Fruit fly (Drosophila melanogaster) whole organism, embryonic: ENCODE data around the gene CG6791.

Experiments
- Bdp1 ChIP-seq: fragments of 200-800 bp; sonication (Bioruptor generic); optimal IDR thresholded peaks from 3 replicates; lab custom pipeline; 2016; ENCODE audit warnings: missing biosample characterization, missing genetic modification characterization
- Bteb2 ChIP-seq: fragments of 200-800 bp; sonication (Bioruptor generic); optimal IDR thresholded peaks from 2 replicates; lab custom pipeline; 2016; ENCODE audit warnings: missing biosample characterization, missing genetic modification characterization
- CG10321 ChIP-seq: fragments of 200-800 bp; sonication (Bioruptor generic); IDR thresholded peaks from 2 replicates; pipeline ENCODE4 v1.3.6; 2022; ENCODE audit warnings: missing biosample characterization, missing genetic modification characterization
- CG10462 ChIP-seq: fragments of 200-800 bp; sonication (Bioruptor generic); optimal IDR thresholded peaks from 2 replicates; lab custom pipeline; 2016; ENCODE audit warnings: missing biosample characterization, missing genetic modification characterization
- CG11456 ChIP-seq: fragments of 200-800 bp; sonication (Bioruptor generic); IDR thresholded peaks from 3 replicates; pipeline ENCODE4 v1.3.6; 2022; ENCODE audit warnings: missing biosample characterization, missing genetic modification characterization
- CG13424 ChIP-seq: fragments of 200-800 bp; sonication (Bioruptor generic); optimal IDR thresholded peaks from 2 replicates; lab custom pipeline; 2019; ENCODE audit warnings: missing biosample characterization, mild to moderate bottlenecking, missing genetic modification characterization, moderate library complexity
- CG1529 ChIP-seq: fragments of 200-800 bp; sonication (Bioruptor generic); optimal IDR thresholded peaks from 3 replicates; lab custom pipeline; 2018; ENCODE audit warnings: missing biosample characterization, missing genetic modification characterization
- CG15514 ChIP-seq: fragments of 200-800 bp; sonication (Bioruptor generic); optimal IDR thresholded peaks from 3 replicates; lab custom pipeline; 2017; ENCODE audit warnings: missing biosample characterization, missing genetic modification characterization, mild to moderate bottlenecking, moderate library complexity, missing genetic modification reagents
- CG17361 ChIP-seq: fragments of 200-800 bp; sonication (Bioruptor generic); IDR thresholded peaks from 3 replicates; pipeline ENCODE4 v1.3.6; 2022; ENCODE audit warnings: missing biosample characterization, missing genetic modification characterization
- CG17568 ChIP-seq: fragments of 200-800 bp; sonication (Bioruptor generic); optimal IDR thresholded peaks from 2 replicates; lab custom pipeline; 2018; ENCODE audit warnings: missing biosample characterization, mild to moderate bottlenecking, missing genetic modification characterization, moderate library complexity
- CG34422 ChIP-seq: fragments of 200-800 bp; sonication (Bioruptor generic); IDR thresholded peaks from 3 replicates; pipeline ENCODE4 v1.3.6; 2022; ENCODE audit warnings: missing biosample characterization, missing genetic modification characterization
- CG3838 ChIP-seq: fragments of 200-800 bp; sonication (Bioruptor generic); optimal IDR thresholded peaks from 3 replicates; lab custom pipeline; 2016; ENCODE audit warnings: missing biosample characterization, missing genetic modification characterization
- CG7271 ChIP-seq: fragments of 200-800 bp; sonication (Bioruptor generic); optimal IDR thresholded peaks from 2 replicates; lab custom pipeline; 2018; ENCODE audit warnings: missing biosample characterization, mild to moderate bottlenecking, missing genetic modification characterization, moderate library complexity
- CG7786 ChIP-seq: fragments of 200-800 bp; sonication (Bioruptor generic); optimal IDR thresholded peaks from 2 replicates; lab custom pipeline; 2016; ENCODE audit warnings: missing biosample characterization, missing genetic modification characterization
- CG7839 ChIP-seq: fragments of 200-800 bp; sonication (Bioruptor generic); optimal IDR thresholded peaks from 3 replicates; lab custom pipeline; 2018; ENCODE audit warnings: missing biosample characterization, mild to moderate bottlenecking, missing genetic modification characterization, moderate library complexity
- Dfd ChIP-seq, 2 experiments: fragments of >200 bp; optimal IDR thresholded peaks; 2 replicates each; lab custom pipeline; 2017; ENCODE audit warnings: missing biosample characterization in 2 of 2, missing genetic modification characterization in 2 of 2
- E2f1 ChIP-seq: fragments of 200-800 bp; sonication (Bioruptor generic); IDR thresholded peaks from 2 replicates; pipeline ENCODE4 v1.3.6; 2022; ENCODE audit warnings: missing biosample characterization, missing genetic modification characterization
- Hr39 ChIP-seq: fragments of >200 bp; optimal IDR thresholded peaks from 2 replicates; lab custom pipeline; 2017
- Lhr ChIP-seq: fragments of 200-800 bp; sonication (Bioruptor generic); optimal IDR thresholded peaks from 3 replicates; lab custom pipeline; 2017; ENCODE audit warnings: mild to moderate bottlenecking, missing biosample characterization, missing genetic modification reagents, missing genetic modification characterization
- Myb ChIP-seq: fragments of 200-800 bp; sonication (Bioruptor generic); optimal IDR thresholded peaks from 2 replicates; lab custom pipeline; 2016; ENCODE audit warnings: missing biosample characterization, missing genetic modification characterization
- NC2β ChIP-seq: fragments of 200-800 bp; sonication (Bioruptor generic); optimal IDR thresholded peaks from 2 replicates; lab custom pipeline; 2016; ENCODE audit warnings: missing biosample characterization, missing genetic modification characterization
- NfI ChIP-seq: fragments of 200-800 bp; sonication (Bioruptor generic); optimal IDR thresholded peaks from 3 replicates; lab custom pipeline; 2018; ENCODE audit warnings: missing biosample characterization, mild to moderate bottlenecking, missing genetic modification characterization, moderate library complexity
- Oaz ChIP-seq: fragments of 200-800 bp; sonication (Bioruptor generic); IDR thresholded peaks from 2 replicates; pipeline ENCODE4 v1.3.6; 2022; ENCODE audit warnings: missing biosample characterization, missing genetic modification characterization
- Sry-δ ChIP-seq: fragments of 200-800 bp; sonication (Bioruptor generic); optimal IDR thresholded peaks from 2 replicates; lab custom pipeline; 2016; ENCODE audit warnings: missing biosample characterization, missing genetic modification characterization
- Trl ChIP-seq, 3 experiments: fragments of >200 bp in 2 of 3; fragments of 200-800 bp in 1 of 3; sonication (Bioruptor generic) in 1 of 3; optimal IDR thresholded peaks; 2 replicates in 1 of 3; 3 replicates in 2 of 3; lab custom pipeline; 2016 to 2017; ENCODE audit warnings: missing biosample characterization in 1 of 3, missing genetic modification characterization in 1 of 3
- Xbp1 ChIP-seq: fragments of 200-800 bp; sonication (Bioruptor generic); optimal IDR thresholded peaks from 3 replicates; lab custom pipeline; 2016; ENCODE audit warnings: missing biosample characterization, mild to moderate bottlenecking, missing genetic modification characterization
- ara ChIP-seq: fragments of 200-800 bp; sonication (Bioruptor generic); IDR thresholded peaks from 2 replicates; pipeline ENCODE4 v1.3.6; 2022; ENCODE audit warnings: missing biosample characterization, missing genetic modification characterization
- ash1 ChIP-seq: fragments of 200-800 bp; sonication (Bioruptor generic); optimal IDR thresholded peaks from 2 replicates; lab custom pipeline; 2018; ENCODE audit warnings: missing biosample characterization, mild to moderate bottlenecking, missing genetic modification characterization
- caup ChIP-seq: fragments of 200-800 bp; sonication (Bioruptor generic); optimal IDR thresholded peaks from 3 replicates; lab custom pipeline; 2017; ENCODE audit warnings: missing biosample characterization, mild to moderate bottlenecking, missing genetic modification characterization, moderate library complexity; ENCODE audit not compliant: severe bottlenecking
- crp ChIP-seq, 2 experiments: fragments of 200-800 bp; sonication (Bioruptor generic); optimal IDR thresholded peaks; 2 replicates in 1 of 2; 3 replicates in 1 of 2; lab custom pipeline; 2017; ENCODE audit warnings: missing biosample characterization in 2 of 2, missing genetic modification characterization in 2 of 2, mild to moderate bottlenecking in 1 of 2, moderate library complexity in 1 of 2
- esg ChIP-seq: fragments of 200-800 bp; sonication (Bioruptor generic); conservative IDR thresholded peaks from 2 replicates; pipeline ENCODE4 v1.3.6; 2022; ENCODE audit warnings: missing biosample characterization, missing genetic modification characterization
- fru ChIP-seq: fragments of >200 bp; optimal IDR thresholded peaks from 2 replicates; lab custom pipeline; 2017
- hkb ChIP-seq, 2 experiments: fragments of 200-800 bp in 1 of 2; fragments of >200 bp in 1 of 2; sonication (Bioruptor generic) in 1 of 2; IDR thresholded peaks in 1 of 2; optimal IDR thresholded peaks in 1 of 2; 2 replicates each; pipeline versions ENCODE4 v1.3.6 to Lab custom; 2017 to 2022; ENCODE audit warnings: missing biosample characterization in 1 of 2, missing genetic modification characterization in 1 of 2
- inv ChIP-seq: fragments of 200-800 bp; sonication (Bioruptor generic); IDR thresholded peaks from 2 replicates; pipeline ENCODE4 v1.3.6; 2022; ENCODE audit warnings: missing biosample characterization, missing genetic modification characterization; ENCODE audit not compliant: partially characterized antibody
- jigr1 ChIP-seq: fragments of 200-800 bp; sonication (Bioruptor generic); IDR thresholded peaks from 3 replicates; pipeline ENCODE4 v1.3.6; 2022; ENCODE audit warnings: missing biosample characterization, missing genetic modification characterization
- lilli ChIP-seq: fragments of 200-800 bp; sonication (Bioruptor generic); optimal IDR thresholded peaks from 3 replicates; lab custom pipeline; 2016; ENCODE audit warnings: missing biosample characterization, missing genetic modification characterization
- mld ChIP-seq: fragments of 200-800 bp; sonication (Bioruptor generic); IDR thresholded peaks from 3 replicates; pipeline ENCODE4 v1.3.6; 2022; ENCODE audit warnings: missing biosample characterization, missing genetic modification characterization; ENCODE audit not compliant: partially characterized antibody
- nmo ChIP-seq: fragments of 200-800 bp; sonication (Bioruptor generic); optimal IDR thresholded peaks from 2 replicates; lab custom pipeline; 2018; ENCODE audit warnings: missing biosample characterization, mild to moderate bottlenecking, missing genetic modification characterization, moderate library complexity
- org-1 ChIP-seq: fragments of 200-800 bp; sonication (Bioruptor generic); optimal IDR thresholded peaks from 2 replicates; lab custom pipeline; 2017; ENCODE audit warnings: missing biosample characterization, missing genetic modification characterization
- peb ChIP-seq: fragments of 200-800 bp; sonication (Bioruptor generic); IDR thresholded peaks from 2 replicates; pipeline ENCODE4 v1.3.6; 2022; ENCODE audit warnings: missing biosample characterization, missing genetic modification characterization
- pho ChIP-seq: fragments of 200-800 bp; sonication (Bioruptor generic); optimal IDR thresholded peaks from 2 replicates; lab custom pipeline; 2016; ENCODE audit warnings: missing biosample characterization, missing genetic modification characterization
- psq ChIP-seq: fragments of 200-800 bp; sonication (Bioruptor generic); optimal IDR thresholded peaks from 2 replicates; lab custom pipeline; 2017; ENCODE audit warnings: missing biosample characterization, missing genetic modification characterization
- sim ChIP-seq: fragments of 200-800 bp; sonication (Bioruptor generic); IDR thresholded peaks from 2 replicates; pipeline ENCODE4 v1.3.6; 2022; ENCODE audit warnings: missing biosample characterization, missing genetic modification characterization
- slp2 ChIP-seq: fragments of 200-800 bp; sonication (Bioruptor generic); optimal IDR thresholded peaks from 2 replicates; lab custom pipeline; 2016; ENCODE audit warnings: missing biosample characterization, missing genetic modification characterization
- sna ChIP-seq: fragments of 200-800 bp; sonication (Bioruptor generic); IDR thresholded peaks from 2 replicates; pipeline ENCODE4 v1.3.6; 2022; ENCODE audit warnings: missing biosample characterization, missing genetic modification characterization; ENCODE audit not compliant: partially characterized antibody
- tup ChIP-seq: fragments of 200-800 bp; sonication (Bioruptor generic); optimal IDR thresholded peaks from 2 replicates; lab custom pipeline; 2016; ENCODE audit warnings: missing biosample characterization, mild to moderate bottlenecking, missing genetic modification characterization, moderate library complexity
- tx ChIP-seq: fragments of 200-800 bp; sonication (Bioruptor generic); optimal IDR thresholded peaks from 2 replicates; lab custom pipeline; 2016; ENCODE audit warnings: missing biosample characterization, missing genetic modification characterization
- vfl ChIP-seq: fragments of 200-800 bp; sonication (Bioruptor generic); optimal IDR thresholded peaks from 2 replicates; lab custom pipeline; 2016; ENCODE audit warnings: missing biosample characterization, missing genetic modification characterization
- zfh2 ChIP-seq: fragments of 200-800 bp; sonication (Bioruptor generic); optimal IDR thresholded peaks from 2 replicates; lab custom pipeline; 2016; ENCODE audit warnings: missing biosample characterization, missing genetic modification characterization

The CG6791 gene

DNA sequence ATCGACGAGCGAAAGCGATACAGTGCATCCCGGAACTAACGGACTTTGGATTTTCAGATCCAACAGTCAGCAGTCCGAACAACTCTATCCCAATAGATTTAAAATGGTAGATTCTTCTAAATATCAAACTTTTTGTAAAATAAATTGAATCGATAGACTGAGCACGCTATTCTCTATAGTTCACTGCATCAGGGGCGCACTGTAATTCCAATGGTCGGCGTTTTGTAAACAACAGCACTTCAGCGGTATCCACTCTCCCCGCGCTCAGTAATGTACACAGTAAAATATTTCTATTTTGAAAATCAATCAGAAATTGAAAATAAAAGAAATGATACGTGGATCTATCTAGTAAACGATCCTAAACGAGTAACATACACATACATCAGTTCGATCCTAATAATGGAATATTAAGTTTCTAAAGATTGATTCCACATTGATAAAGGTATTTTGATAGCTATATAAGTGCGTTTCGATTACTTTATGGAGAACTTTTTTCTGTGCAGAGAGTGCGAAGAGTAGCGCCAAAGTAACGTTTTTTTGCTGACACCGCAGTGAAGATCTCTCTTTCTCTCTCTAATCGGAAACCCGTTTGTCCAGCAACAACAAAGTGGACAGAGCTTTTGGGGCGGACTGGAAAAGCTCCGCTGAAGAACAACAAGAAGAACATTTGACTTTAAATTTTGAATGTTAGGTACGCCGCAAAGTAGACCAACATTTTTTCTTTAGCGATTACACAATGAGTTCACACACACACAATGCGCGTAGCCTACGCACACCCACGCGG, 27.4 kb downstream of the CG6791 start (continued):
- TF ChIP-seq CG10321 (GFP tag; lab: Robert Waterston, UW) = peak; percentile 40
- TF ChIP-seq sim = peak; percentile 86
- TF ChIP-seq Oaz (GFP tag; lab: Robert Waterston, UW) = peak; percentile 78
- peak; percentile 90 for TF ChIP-seq Xbp1 (GFP tag; lab: Kevin White, UChicago)
- TF ChIP-seq inv (GFP tag; lab: Robert Waterston, UW) = no peak
- peak; percentile 48 to 90 for TF ChIP-seq Trl (optimal IDR thresholded peaks at IDR 0.05; lab: Kevin White, UChicago)
- peak; percentile 96 for TF ChIP-seq Trl (GFP tag; optimal IDR thresholded peaks at IDR 0.05; lab: Kevin White, UChicago)
- TF ChIP-seq CG15514 (GFP tag; lab: Kevin White, UChicago) = peak; percentile 80
- TF ChIP-seq Bteb2 (GFP tag; lab: Kevin White, UChicago) = peak; percentile 83
- TF ChIP-seq CG3838 (GFP tag; lab: Kevin White, UChicago) = peak; percentile 38
- peak; percentile 94 for TF ChIP-seq E2f1 (GFP tag; lab: Robert Waterston, UW)
- no peak for TF ChIP-seq hkb (optimal IDR thresholded peaks at IDR 0.05; lab: Kevin White, UChicago)
- peak; percentile 95 for TF ChIP-seq hkb (GFP tag; IDR thresholded peaks at IDR 0.05; lab: Robert Waterston, UW)
- TF ChIP-seq CG13424 = peak; percentile 85
- peak; percentile 25 for TF ChIP-seq Lhr
- TF ChIP-seq Bdp1 (GFP tag; lab: Kevin White, UChicago) = peak; percentile 65
- TF ChIP-seq vfl (GFP tag; lab: Kevin White, UChicago) = peak; percentile 78
- TF ChIP-seq CG34422 (GFP tag; lab: Robert Waterston, UW) = peak; percentile 97
- peak; percentile 91 for TF ChIP-seq CG7786 (GFP tag; lab: Kevin White, UChicago)
- no peak for TF ChIP-seq ash1 (GFP tag; lab: Kevin White, UChicago)
- no peak for TF ChIP-seq mld (GFP tag; lab: Robert Waterston, UW)
- TF ChIP-seq peb (GFP tag; lab: Robert Waterston, UW) = peak; percentile 89
- peak; percentile 76 for TF ChIP-seq CG17568 (GFP tag; lab: Kevin White, UChicago)
- peak; percentile 73 for TF ChIP-seq CG1529
- TF ChIP-seq fru (lab: Kevin White, UChicago) = no peak
- TF ChIP-seq caup (GFP tag; lab: Kevin White, UChicago) = peak; percentile 90
- TF ChIP-seq Hr39 = no peak
- TF ChIP-seq zfh2 = peak; percentile 90
- TF ChIP-seq Dfd (GFP tag; optimal IDR thresholded peaks at IDR 0.05; lab: Kevin White, UChicago) = peak in 1 of 2 experiments; percentile 23
- TF ChIP-seq sna = no peak
- TF ChIP-seq tup = peak; percentile 78
- TF ChIP-seq CG17361 (GFP tag; lab: Robert Waterston, UW) = peak; percentile 96
- TF ChIP-seq NC2β (GFP tag; lab: Kevin White, UChicago) = peak; percentile 81
- peak; percentile 87 for TF ChIP-seq NfI
- peak; percentile 56 for TF ChIP-seq psq (GFP tag; lab: Kevin White, UChicago)
- TF ChIP-seq esg (GFP tag; lab: Robert Waterston, UW) = peak; percentile 84
- peak in 1 of 2 experiments; percentile 29 for TF ChIP-seq crp (GFP tag; optimal IDR thresholded peaks at IDR 0.05; lab: Kevin White, UChicago)
- TF ChIP-seq lilli (GFP tag; lab: Kevin White, UChicago) = peak; percentile 95
- TF ChIP-seq pho = peak; percentile 86
- TF ChIP-seq CG10462 = peak; percentile 54
- peak; percentile 92 for TF ChIP-seq CG7839 (tag; lab: Kevin White, UChicago)
- peak; percentile 87 for TF ChIP-seq slp2 (GFP tag; lab: Kevin White, UChicago)
- peak; percentile 85 for TF ChIP-seq org-1
- peak; percentile 85 for TF ChIP-seq tx (GFP tag; lab: Kevin White, UChicago)
- TF ChIP-seq CG7271 (tag; lab: Kevin White, UChicago) = peak; percentile 30
- peak; percentile 74 for TF ChIP-seq Myb (GFP tag; lab: Kevin White, UChicago)
- peak; percentile 92 for TF ChIP-seq CG11456 (GFP tag; lab: Robert Waterston, UW)
- peak; percentile 66 for TF ChIP-seq Sry-δ (GFP tag; lab: Kevin White, UChicago)
- TF ChIP-seq jigr1 (GFP tag; lab: Robert Waterston, UW) = peak; percentile 84; the same call in 2 of the 3 replicates
- peak; percentile 91 for TF ChIP-seq ara
- peak; percentile 82 for TF ChIP-seq nmo (GFP tag; lab: Kevin White, UChicago)
